Worm (Caenorhabditis elegans) whole organism, midembryonic: ENCODE data around the gene max-1.

Source experiments
- T22C8.4 ChIP-seq: fragments of 200-800 bp; sonication (Bioruptor generic); IDR thresholded peaks from 2 replicates; pipeline ENCODE4 v1.3.6; 2022; ENCODE audit warnings: missing genetic modification characterization, missing compliant biosample characterization
- cog-1 ChIP-seq: sonication (generic microtip); optimal IDR thresholded peaks from 2 replicates; lab custom pipeline; 2016; ENCODE audit warnings: missing genetic modification characterization, missing compliant biosample characterization
- flt-1 ChIP-seq: fragments of 200-800 bp; sonication (Bioruptor generic); IDR thresholded peaks from 2 replicates; pipeline ENCODE4 v1.3.6; 2022; ENCODE audit warnings: missing genetic modification characterization, missing compliant biosample characterization
- klf-2 ChIP-seq: fragments of 200-800 bp; sonication (Bioruptor generic); conservative IDR thresholded peaks from 2 replicates; pipeline ENCODE4 v1.3.6; 2022; ENCODE audit warnings: missing genetic modification reagents, missing genetic modification characterization, missing compliant biosample characterization
- med-1 ChIP-seq: sonication (generic microtip); optimal IDR thresholded peaks from 2 replicates; lab custom pipeline; 2017; ENCODE audit warnings: missing genetic modification characterization, mild to moderate bottlenecking, missing compliant biosample characterization, antibody characterized with exemption, missing genetic modification reagents; ENCODE audit not compliant: insufficient read depth
- ref-1 ChIP-seq: fragments of 200-800 bp; sonication (Bioruptor generic); conservative IDR thresholded peaks from 2 replicates; pipeline ENCODE4 v1.3.6; 2022; ENCODE audit warnings: missing genetic modification reagents, missing genetic modification characterization, missing compliant biosample characterization
- tab-1 ChIP-seq: fragments of 200-800 bp; sonication (Bioruptor generic); IDR thresholded peaks from 2 replicates; pipeline ENCODE4 v1.3.6; 2022; ENCODE audit warnings: missing genetic modification characterization, missing compliant biosample characterization
- ztf-23 ChIP-seq: fragments of 200-800 bp; sonication (Bioruptor generic); IDR thresholded peaks from 2 replicates; pipeline ENCODE4 v1.3.6; 2022; ENCODE audit warnings: missing genetic modification reagents, missing genetic modification characterization, missing compliant biosample characterization
- ztf-29 ChIP-seq: fragments of 200-800 bp; sonication (Bioruptor generic); IDR thresholded peaks from 2 replicates; pipeline ENCODE4 v1.3.6; 2022; ENCODE audit warnings: missing genetic modification reagents, missing genetic modification characterization, missing compliant biosample characterization

- no peak for TF ChIP-seq klf-2 (GFP tag; lab: Robert Waterston, UW)
- TF ChIP-seq T22C8.4 (GFP tag; lab: Robert Waterston, UW): no peak
- TF ChIP-seq med-1: no peak
- no peak for TF ChIP-seq flt-1
- no peak for TF ChIP-seq ztf-29 (GFP tag; lab: Robert Waterston, UW)
- TF ChIP-seq ref-1: no peak
- TF ChIP-seq tab-1: no peak
- TF ChIP-seq ztf-23 (GFP tag; lab: Robert Waterston, UW): no peak
- TF ChIP-seq cog-1: no peak
Measured at ce11 chrV:13090130-13090770, 29.8 kb downstream of the max-1 start, which contains the start of gene C34B4.4.
